Fruit fly (Drosophila melanogaster) Kc167 (cell line): ENCODE data around the gene Muc14A.

Experiments
- Myc ChIP-seq: fragments of >200 bp; optimal IDR thresholded peaks from 2 replicates; lab custom pipeline; 2017; ENCODE audit warnings: missing external identifiers
- h ChIP-seq: fragments of >200 bp; optimal IDR thresholded peaks from 3 replicates; lab custom pipeline; 2018; ENCODE audit warnings: missing external identifiers
- insv ChIP-seq: fragments of >200 bp; optimal IDR thresholded peaks from 3 replicates; lab custom pipeline; 2018; ENCODE audit warnings: missing external identifiers
- ttk ChIP-seq: sonication (Bioruptor generic); optimal IDR thresholded peaks from 2 replicates; lab custom pipeline; 2017; ENCODE audit warnings: missing external identifiers

dm6 chrX:16091431-16091990 is 82.6 kb downstream of the Muc14A start, which contains the start of gene Tob:
- no peak for TF ChIP-seq h
- TF ChIP-seq insv (lab: Kevin White, UChicago): no peak
- no peak for TF ChIP-seq Myc (lab: Kevin White, UChicago)
- no peak for TF ChIP-seq ttk (lab: Kevin White, UChicago)
